Worm (Caenorhabditis elegans) whole organism, midembryonic: Measurements from ENCODE around the gene chil-12.

ENCODE experiments used
- T22C8.4 ChIP-seq: fragments of 200-800 bp; sonication (Bioruptor generic); IDR thresholded peaks from 2 replicates; pipeline ENCODE4 v1.3.6; 2022; ENCODE audit warnings: missing genetic modification characterization, missing compliant biosample characterization
- cog-1 ChIP-seq: sonication (generic microtip); optimal IDR thresholded peaks from 2 replicates; lab custom pipeline; 2016; ENCODE audit warnings: missing genetic modification characterization, missing compliant biosample characterization
- flt-1 ChIP-seq: fragments of 200-800 bp; sonication (Bioruptor generic); IDR thresholded peaks from 2 replicates; pipeline ENCODE4 v1.3.6; 2022; ENCODE audit warnings: missing genetic modification characterization, missing compliant biosample characterization
- klf-2 ChIP-seq: fragments of 200-800 bp; sonication (Bioruptor generic); conservative IDR thresholded peaks from 2 replicates; pipeline ENCODE4 v1.3.6; 2022; ENCODE audit warnings: missing genetic modification reagents, missing genetic modification characterization, missing compliant biosample characterization
- med-1 ChIP-seq: sonication (generic microtip); optimal IDR thresholded peaks from 2 replicates; lab custom pipeline; 2017; ENCODE audit warnings: missing genetic modification characterization, mild to moderate bottlenecking, missing compliant biosample characterization, antibody characterized with exemption, missing genetic modification reagents; ENCODE audit not compliant: insufficient read depth
- ref-1 ChIP-seq: fragments of 200-800 bp; sonication (Bioruptor generic); conservative IDR thresholded peaks from 2 replicates; pipeline ENCODE4 v1.3.6; 2022; ENCODE audit warnings: missing genetic modification reagents, missing genetic modification characterization, missing compliant biosample characterization
- tab-1 ChIP-seq: fragments of 200-800 bp; sonication (Bioruptor generic); IDR thresholded peaks from 2 replicates; pipeline ENCODE4 v1.3.6; 2022; ENCODE audit warnings: missing genetic modification characterization, missing compliant biosample characterization
- ztf-29 ChIP-seq: fragments of 200-800 bp; sonication (Bioruptor generic); IDR thresholded peaks from 2 replicates; pipeline ENCODE4 v1.3.6; 2022; ENCODE audit warnings: missing genetic modification reagents, missing genetic modification characterization, missing compliant biosample characterization

- TF ChIP-seq flt-1 (GFP tag; lab: Robert Waterston, UW) (no peak), ref-1 (GFP tag; lab: Robert Waterston, UW) (no peak), tab-1 (GFP tag; lab: Robert Waterston, UW) (no peak), klf-2 (GFP tag; lab: Robert Waterston, UW) (no peak), cog-1 (no peak), T22C8.4 (no peak), med-1 (GFP tag; lab: Kevin White, UChicago) (no peak), ztf-29 (GFP tag; lab: Robert Waterston, UW) (no peak)
Measured at ce11 chrV:15241259-15241658, at the start of gene chil-12.
